Worm (Caenorhabditis elegans): Measurements from ENCODE around the gene cul-4.

The cul-4 gene

ce11 chrII:7337469-7337893 is 35.6 kb downstream of the cul-4 start (continued):
- TF ChIP-seq ceh-16 (tag; optimal IDR thresholded peaks at IDR 0.05) (no peak), lsy-2 (tag; optimal IDR thresholded peaks at IDR 0.05) (peak in 1 of 2 experiments; percentile 72), aly-2 (tag; optimal IDR thresholded peaks at IDR 0.05) (no peak)

- no peak for TF ChIP-seq nhr-77 (tag; optimal IDR thresholded peaks at IDR 0.05)
- TF ChIP-seq C34F6.9 (tag; optimal IDR thresholded peaks at IDR 0.05), result no peak
- TF ChIP-seq lin-13 (GFP tag; optimal IDR thresholded peaks at IDR 0.05), result no peak
- no peak for TF ChIP-seq elt-3 (tag; optimal IDR thresholded peaks at IDR 0.05)
- TF ChIP-seq ama-1 (optimal IDR thresholded peaks at IDR 0.05), result no peak
- no peak for TF ChIP-seq nhr-21 (tag; optimal IDR thresholded peaks at IDR 0.05)
- TF ChIP-seq sma-9 (GFP tag; optimal IDR thresholded peaks at IDR 0.05), result peak; percentile 88
- no peak for TF ChIP-seq sma-9 (tag; optimal IDR thresholded peaks at IDR 0.05)
- TF ChIP-seq crh-2 (tag; optimal IDR thresholded peaks at IDR 0.05), result peak; percentile 65
- TF ChIP-seq mbf-1 (tag; optimal IDR thresholded peaks at IDR 0.05), result no peak
- TF ChIP-seq mdl-1 (tag; optimal IDR thresholded peaks at IDR 0.05), result peak in 1 of 2 experiments; percentile 16
- no peak for TF ChIP-seq elt-1 (tag; optimal IDR thresholded peaks at IDR 0.05)
- no peak for TF ChIP-seq nhr-23 (tag; optimal IDR thresholded peaks at IDR 0.05)
- TF ChIP-seq sem-4 (tag; optimal IDR thresholded peaks at IDR 0.05), result peak; percentile 37
- TF ChIP-seq snpc-4 (tag; optimal IDR thresholded peaks at IDR 0.05), result no peak
- no peak for TF ChIP-seq ceh-16 (tag; optimal IDR thresholded peaks at IDR 0.05)
- TF ChIP-seq lin-39 (tag; optimal IDR thresholded peaks at IDR 0.05), result no peak
- no peak for TF ChIP-seq F13H6.1 (tag; optimal IDR thresholded peaks at IDR 0.05)
- peak; percentile 49 for TF ChIP-seq ztf-4 (tag; optimal IDR thresholded peaks at IDR 0.05)
- peak; percentile 4 for TF ChIP-seq egl-27 (tag; optimal IDR thresholded peaks at IDR 0.05)
- no peak for TF ChIP-seq zag-1 (tag; optimal IDR thresholded peaks at IDR 0.05)
- TF ChIP-seq unc-55 (GFP tag; optimal IDR thresholded peaks at IDR 0.05), result no peak
- no peak for TF ChIP-seq nhr-11 (tag; optimal IDR thresholded peaks at IDR 0.05)
- no peak for TF ChIP-seq peb-1 (tag; optimal IDR thresholded peaks at IDR 0.05)
- no peak for TF ChIP-seq ZK546.5 (tag; optimal IDR thresholded peaks at IDR 0.05)
- no peak for TF ChIP-seq ceh-82 (tag; optimal IDR thresholded peaks at IDR 0.05)
- TF ChIP-seq nhr-10 (tag; optimal IDR thresholded peaks at IDR 0.05), result no peak
- peak; percentile 70 for TF ChIP-seq nhr-6 (tag; optimal IDR thresholded peaks at IDR 0.05)
- TF ChIP-seq unc-39 (tag; optimal IDR thresholded peaks at IDR 0.05), result no peak
- no peak for TF ChIP-seq Y55F3AM.14 (GFP tag; optimal IDR thresholded peaks at IDR 0.05)
- no peak for TF ChIP-seq aly-2 (tag; optimal IDR thresholded peaks at IDR 0.05)
- TF ChIP-seq ztf-1 (GFP tag; conservative IDR thresholded peaks at IDR 0.05), result no peak
- no peak for TF ChIP-seq alr-1 (tag; optimal IDR thresholded peaks at IDR 0.05)
- peak; percentile 34 for TF ChIP-seq nhr-25 (tag; optimal IDR thresholded peaks at IDR 0.05)
- peak; percentile 67 for TF ChIP-seq nhr-129 (tag; optimal IDR thresholded peaks at IDR 0.05)
- peak; percentile 84 for TF ChIP-seq blmp-1 (tag; optimal IDR thresholded peaks at IDR 0.05; ENCODE audit: insufficient read depth)
- no peak for TF ChIP-seq R02D3.7 (tag; optimal IDR thresholded peaks at IDR 0.05)
- no peak for TF ChIP-seq nhr-12 (tag; optimal IDR thresholded peaks at IDR 0.05)
- no peak for TF ChIP-seq dmd-4 (tag; optimal IDR thresholded peaks at IDR 0.05)
- TF ChIP-seq unc-62 (GFP tag; optimal IDR thresholded peaks at IDR 0.05), result no peak
- TF ChIP-seq skn-1 (tag; optimal IDR thresholded peaks at IDR 0.05), result no peak
- no peak for TF ChIP-seq gmeb-1 (tag; optimal IDR thresholded peaks at IDR 0.05)
- TF ChIP-seq nhr-237 (tag; optimal IDR thresholded peaks at IDR 0.05), result no peak
- peak; percentile 16 for TF ChIP-seq sma-3 (GFP tag; optimal IDR thresholded peaks at IDR 0.05)
- no peak for TF ChIP-seq lin-11 (tag; optimal IDR thresholded peaks at IDR 0.05)
- TF ChIP-seq fos-1 (tag; optimal IDR thresholded peaks at IDR 0.05), result no peak
- peak in 1 of 2 experiments; percentile 56 for TF ChIP-seq lsy-2 (tag; optimal IDR thresholded peaks at IDR 0.05)
- no peak for TF ChIP-seq mab-5 (tag; optimal IDR thresholded peaks at IDR 0.05)
- TF ChIP-seq ztf-11 (tag; optimal IDR thresholded peaks at IDR 0.05), result no peak
These were observed 37.1 kb downstream of the cul-4 start, which contains the start of gene nhr-21 for ce11 chrII:7338995-7339394. Gene nhr-21, plus strand, starts transcription at chrII:7339229.
